Fruit fly (Drosophila melanogaster): ENCODE data around the gene CG32281.

CG32281 gene

dm6 chr3L:3178530-3179096, 9.4 kb downstream of the CG32281 start, which contains the start of the genes MnM and Girdin:
MnM (minus strand) TSS chr3L:3178580.
Girdin (plus strand) TSS chr3L:3178930.
- TF ChIP-seq N (GFP tag; optimal IDR thresholded peaks at IDR 0.05) = no peak
- no peak for TF ChIP-seq jim (GFP tag; optimal IDR thresholded peaks at IDR 0.05)
- peak; percentile 19 for TF ChIP-seq dmrt93B (GFP tag; optimal IDR thresholded peaks at IDR 0.05)
- TF ChIP-seq brk (GFP tag; optimal IDR thresholded peaks at IDR 0.05) = no peak
- TF ChIP-seq Jra (GFP tag; optimal IDR thresholded peaks at IDR 0.05) = no peak
- peak; percentile 69 for TF ChIP-seq ey (GFP tag; optimal IDR thresholded peaks at IDR 0.05)
- peak; percentile 89 for TF ChIP-seq woc (GFP tag; optimal IDR thresholded peaks at IDR 0.05)
- no peak for TF ChIP-seq h (GFP tag; optimal IDR thresholded peaks at IDR 0.05)
- no peak for TF ChIP-seq CG32264 (GFP tag; optimal IDR thresholded peaks at IDR 0.05)
- no peak for TF ChIP-seq dsf (GFP tag; optimal IDR thresholded peaks at IDR 0.05; ENCODE audit: borderline replicate concordance)
- TF ChIP-seq GATAd (GFP tag; optimal IDR thresholded peaks at IDR 0.05) = peak; percentile 12
- peak; percentile 57 for TF ChIP-seq Hr83 (GFP tag; optimal IDR thresholded peaks at IDR 0.05; ENCODE audit: poor library complexity, severe bottlenecking)
- no peak for TF ChIP-seq CrebA (GFP tag; optimal IDR thresholded peaks at IDR 0.05; ENCODE audit: borderline replicate concordance)
- TF ChIP-seq Myc (optimal IDR thresholded peaks at IDR 0.05) = peak; percentile 94
- no peak for TF ChIP-seq sage (GFP tag; optimal IDR thresholded peaks at IDR 0.05)
- TF ChIP-seq sv (GFP tag; optimal IDR thresholded peaks at IDR 0.05) = peak; percentile 67
- peak; percentile 65 for TF ChIP-seq HLH106 (tag; optimal IDR thresholded peaks at IDR 0.05)
- no peak for TF ChIP-seq CG9705 (GFP tag; optimal IDR thresholded peaks at IDR 0.05)
- TF ChIP-seq Abd-B (GFP tag; optimal IDR thresholded peaks at IDR 0.05) = no peak
- TF ChIP-seq pan (optimal IDR thresholded peaks at IDR 0.05) = no peak
- no peak for TF ChIP-seq Rel (GFP tag; optimal IDR thresholded peaks at IDR 0.05)
- TF ChIP-seq Rel (tag; optimal IDR thresholded peaks at IDR 0.05) = no peak
- peak; percentile 55 for TF ChIP-seq OdsH (GFP tag; optimal IDR thresholded peaks at IDR 0.05)
- TF ChIP-seq Hnf4 (GFP tag; optimal IDR thresholded peaks at IDR 0.05) = no peak
- no peak for TF ChIP-seq Dif (GFP tag; optimal IDR thresholded peaks at IDR 0.05; ENCODE audit: partially characterized antibody)
- TF ChIP-seq tai (GFP tag; optimal IDR thresholded peaks at IDR 0.05) = no peak
- TF ChIP-seq foxo (GFP tag; optimal IDR thresholded peaks at IDR 0.05) = peak in 1 of 2 experiments; percentile 82
- peak; percentile 73 for TF ChIP-seq br (GFP tag; optimal IDR thresholded peaks at IDR 0.05)
- no peak for TF ChIP-seq Vsx2 (GFP tag; optimal IDR thresholded peaks at IDR 0.05; ENCODE audit: partially characterized antibody)
- no peak for TF ChIP-seq usp (GFP tag; optimal IDR thresholded peaks at IDR 0.05)
- no peak for TF ChIP-seq Sp1 (GFP tag; optimal IDR thresholded peaks at IDR 0.05)
- no peak for TF ChIP-seq dl (GFP tag; optimal IDR thresholded peaks at IDR 0.05; ENCODE audit: insufficient read depth in 1 of 2, partially characterized antibody in 2 of 2)
- TF ChIP-seq rgr (GFP tag; optimal IDR thresholded peaks at IDR 0.05) = no peak
- TF ChIP-seq Dfd (GFP tag; optimal IDR thresholded peaks at IDR 0.05) = no peak
- peak; percentile 70 for TF ChIP-seq fru (GFP tag; optimal IDR thresholded peaks at IDR 0.05)
- no peak for TF ChIP-seq Hr78 (GFP tag; optimal IDR thresholded peaks at IDR 0.05)
- no peak for TF ChIP-seq Mio (GFP tag; optimal IDR thresholded peaks at IDR 0.05)
- TF ChIP-seq psq (GFP tag; optimal IDR thresholded peaks at IDR 0.05) = no peak
- TF ChIP-seq lola (GFP tag; optimal IDR thresholded peaks at IDR 0.05) = no peak

dm6 chr3L:3179474-3179873, 10.3 kb downstream of the CG32281 start:
- TF ChIP-seq CG9705 (GFP tag; optimal IDR thresholded peaks at IDR 0.05) (peak; percentile 48), tai (GFP tag; optimal IDR thresholded peaks at IDR 0.05) (no peak), usp (GFP tag; optimal IDR thresholded peaks at IDR 0.05) (no peak), HLH106 (tag; optimal IDR thresholded peaks at IDR 0.05) (peak; percentile 85), Hr83 (GFP tag; optimal IDR thresholded peaks at IDR 0.05; ENCODE audit: poor library complexity, severe bottlenecking) (peak; percentile 10), Dfd (GFP tag; optimal IDR thresholded peaks at IDR 0.05) (no peak), dsf (GFP tag; optimal IDR thresholded peaks at IDR 0.05; ENCODE audit: borderline replicate concordance) (no peak), Sp1 (GFP tag; optimal IDR thresholded peaks at IDR 0.05) (peak; percentile 83), dmrt93B (GFP tag; optimal IDR thresholded peaks at IDR 0.05) (peak; percentile 73), rgr (GFP tag; optimal IDR thresholded peaks at IDR 0.05) (peak; percentile 89), GATAd (GFP tag; optimal IDR thresholded peaks at IDR 0.05) (no peak), Rel (GFP tag; optimal IDR thresholded peaks at IDR 0.05) (peak; percentile 64), Rel (tag; optimal IDR thresholded peaks at IDR 0.05) (no peak), Vsx2 (GFP tag; optimal IDR thresholded peaks at IDR 0.05; ENCODE audit: partially characterized antibody) (no peak), Jra (GFP tag; optimal IDR thresholded peaks at IDR 0.05) (no peak), CrebA (GFP tag; optimal IDR thresholded peaks at IDR 0.05; ENCODE audit: borderline replicate concordance) (no peak), ey (GFP tag; optimal IDR thresholded peaks at IDR 0.05) (peak; percentile 84), psq (GFP tag; optimal IDR thresholded peaks at IDR 0.05) (peak; percentile 75), Mio (GFP tag; optimal IDR thresholded peaks at IDR 0.05) (no peak), jim (GFP tag; optimal IDR thresholded peaks at IDR 0.05) (no peak), brk (GFP tag; optimal IDR thresholded peaks at IDR 0.05) (no peak), Abd-B (GFP tag; optimal IDR thresholded peaks at IDR 0.05) (no peak), lola (GFP tag; optimal IDR thresholded peaks at IDR 0.05) (no peak), h (GFP tag; optimal IDR thresholded peaks at IDR 0.05) (peak; percentile 94), Dif (GFP tag; optimal IDR thresholded peaks at IDR 0.05; ENCODE audit: partially characterized antibody) (no peak), woc (GFP tag; optimal IDR thresholded peaks at IDR 0.05) (peak; percentile 83), Myc (optimal IDR thresholded peaks at IDR 0.05) (no peak), N (GFP tag; optimal IDR thresholded peaks at IDR 0.05) (no peak), Hnf4 (GFP tag; optimal IDR thresholded peaks at IDR 0.05) (no peak), fru (GFP tag; optimal IDR thresholded peaks at IDR 0.05) (peak; percentile 93), br (GFP tag; optimal IDR thresholded peaks at IDR 0.05) (peak; percentile 90), CG32264 (GFP tag; optimal IDR thresholded peaks at IDR 0.05) (peak; percentile 89), pan (optimal IDR thresholded peaks at IDR 0.05) (no peak), dl (GFP tag; optimal IDR thresholded peaks at IDR 0.05; ENCODE audit: insufficient read depth in 1 of 2, partially characterized antibody in 2 of 2) (no peak), sv (GFP tag; optimal IDR thresholded peaks at IDR 0.05) (peak; percentile 83), sage (GFP tag; optimal IDR thresholded peaks at IDR 0.05) (no peak), OdsH (GFP tag; optimal IDR thresholded peaks at IDR 0.05) (peak; percentile 87), Hr78 (GFP tag; optimal IDR thresholded peaks at IDR 0.05) (no peak), foxo (GFP tag; optimal IDR thresholded peaks at IDR 0.05) (peak; percentile 73 to 91)

All from whole organism, wandering third instar larva.